Worm (Caenorhabditis elegans) whole organism, young adult: ENCODE measurements around the gene srz-24.

ENCODE experiments used
- C06A6.2 ChIP-seq: fragments of 200-800 bp; sonication (Bioruptor generic); conservative IDR thresholded peaks from 2 replicates; pipeline ENCODE4 v1.3.6; 2022; ENCODE audit warnings: missing genetic modification characterization, missing compliant biosample characterization
- C17E4.6 ChIP-seq: fragments of 200-800 bp; sonication (Bioruptor generic); IDR thresholded peaks from 2 replicates; pipeline ENCODE4 v1.3.6; 2022; ENCODE audit warnings: missing genetic modification reagents, missing genetic modification characterization, missing compliant biosample characterization
- D2030.7 ChIP-seq: fragments of 200-800 bp; sonication (Bioruptor generic); IDR thresholded peaks from 2 replicates; pipeline ENCODE4 v1.3.6; 2022; ENCODE audit warnings: missing genetic modification reagents, missing genetic modification characterization, missing compliant biosample characterization
- F23B12.7 ChIP-seq: sonication (generic microtip); optimal IDR thresholded peaks from 2 replicates; lab custom pipeline; 2017; ENCODE audit warnings: missing genetic modification characterization, mild to moderate bottlenecking, missing compliant biosample characterization, antibody characterized with exemption, moderate library complexity; ENCODE audit not compliant: insufficient read depth
- F33H1.4 ChIP-seq: fragments of 200-800 bp; sonication (Bioruptor generic); IDR thresholded peaks from 2 replicates; pipeline ENCODE4 v1.3.6; 2022; ENCODE audit warnings: missing genetic modification reagents, missing genetic modification characterization, missing compliant biosample characterization
- F39B2.1 ChIP-seq: fragments of 200-800 bp; sonication (Bioruptor generic); IDR thresholded peaks from 2 replicates; pipeline ENCODE4 v1.3.6; 2022; ENCODE audit warnings: missing genetic modification reagents, missing genetic modification characterization, missing compliant biosample characterization
- F55B11.4 ChIP-seq: sonication (generic microtip); optimal IDR thresholded peaks from 2 replicates; lab custom pipeline; 2016; ENCODE audit warnings: missing compliant biosample characterization, missing genetic modification characterization, borderline replicate concordance; ENCODE audit not compliant: insufficient read depth
- T07F8.4 ChIP-seq: sonication (generic microtip); optimal IDR thresholded peaks from 2 replicates; lab custom pipeline; 2016; ENCODE audit warnings: mild to moderate bottlenecking, missing genetic modification characterization, moderate library complexity, missing compliant biosample characterization
- T26A5.8 ChIP-seq: sonication (generic microtip); optimal IDR thresholded peaks from 2 replicates; lab custom pipeline; 2016; ENCODE audit warnings: missing genetic modification characterization, missing compliant biosample characterization
- Y56A3A.18 ChIP-seq: fragments of 200-800 bp; sonication (Bioruptor generic); IDR thresholded peaks from 2 replicates; pipeline ENCODE4 v1.3.6; 2022; ENCODE audit warnings: missing genetic modification reagents, missing genetic modification characterization, missing compliant biosample characterization
- Y79H2A.3 ChIP-seq: fragments of 200-800 bp; sonication (Bioruptor generic); conservative IDR thresholded peaks from 2 replicates; pipeline ENCODE4 v1.3.6; 2022; ENCODE audit warnings: missing genetic modification reagents, missing genetic modification characterization, missing compliant biosample characterization
- bed-1 ChIP-seq: fragments of 200-800 bp; sonication (Bioruptor generic); IDR thresholded peaks from 2 replicates; pipeline ENCODE4 v1.3.6; 2022; ENCODE audit warnings: missing genetic modification reagents, missing genetic modification characterization, missing compliant biosample characterization
- bed-2 ChIP-seq: fragments of 200-800 bp; sonication (Bioruptor generic); IDR thresholded peaks from 2 replicates; pipeline ENCODE4 v1.3.6; 2022; ENCODE audit warnings: missing genetic modification reagents, missing genetic modification characterization, missing compliant biosample characterization
- ceh-40 ChIP-seq: fragments of 200-800 bp; sonication (Bioruptor generic); IDR thresholded peaks from 2 replicates; pipeline ENCODE4 v1.3.6; 2022; ENCODE audit warnings: missing genetic modification characterization, missing compliant biosample characterization
- chd-7 ChIP-seq: sonication (generic microtip); optimal IDR thresholded peaks from 2 replicates; lab custom pipeline; 2016; ENCODE audit warnings: mild to moderate bottlenecking, missing genetic modification characterization, moderate library complexity, missing compliant biosample characterization
- dpff-1 ChIP-seq: sonication (generic microtip); optimal IDR thresholded peaks from 2 replicates; lab custom pipeline; 2017; ENCODE audit warnings: mild to moderate bottlenecking, missing genetic modification characterization, missing compliant biosample characterization
- efl-1 ChIP-seq: fragments of 150-350 bp; optimal IDR thresholded peaks from 2 replicates; lab custom pipeline; 2014; ENCODE audit warnings: missing biosample characterization, missing genetic modification reagents, missing genetic modification characterization
- egrh-3 ChIP-seq: fragments of 200-800 bp; sonication (Bioruptor generic); IDR thresholded peaks from 2 replicates; pipeline ENCODE4 v1.3.6; 2022; ENCODE audit warnings: missing genetic modification reagents, missing genetic modification characterization, missing compliant biosample characterization
- ekl-4 ChIP-seq: fragments of 200-800 bp; sonication (Bioruptor generic); IDR thresholded peaks from 2 replicates; pipeline ENCODE4 v1.3.6; 2022; ENCODE audit warnings: missing genetic modification reagents, missing genetic modification characterization, missing compliant biosample characterization
- fkh-3 ChIP-seq: sonication (generic microtip); optimal IDR thresholded peaks from 2 replicates; lab custom pipeline; 2016; ENCODE audit warnings: mild to moderate bottlenecking, missing genetic modification characterization, missing compliant biosample characterization
- hlh-26 ChIP-seq: fragments of 200-800 bp; sonication (Bioruptor generic); conservative IDR thresholded peaks from 2 replicates; pipeline ENCODE4 v1.3.6; 2022; ENCODE audit warnings: missing genetic modification reagents, missing genetic modification characterization, missing compliant biosample characterization
- madf-10 ChIP-seq: sonication (generic microtip); optimal IDR thresholded peaks from 2 replicates; lab custom pipeline; 2016; ENCODE audit warnings: mild to moderate bottlenecking, missing genetic modification characterization, missing compliant biosample characterization
- madf-8 ChIP-seq: fragments of 200-800 bp; sonication (Bioruptor generic); conservative IDR thresholded peaks from 2 replicates; pipeline ENCODE4 v1.3.6; 2022; ENCODE audit warnings: missing genetic modification reagents, missing genetic modification characterization, missing compliant biosample characterization
- mes-4 ChIP-seq: sonication (generic microtip); optimal IDR thresholded peaks from 2 replicates; lab custom pipeline; 2016; ENCODE audit warnings: missing genotype, missing genetic modification characterization, missing compliant biosample characterization
- mxl-1 ChIP-seq: sonication (generic microtip); optimal IDR thresholded peaks from 2 replicates; lab custom pipeline; 2016; ENCODE audit warnings: missing genetic modification characterization, missing compliant biosample characterization
- nfya-2 ChIP-seq: fragments of 200-800 bp; sonication (Bioruptor generic); IDR thresholded peaks from 2 replicates; pipeline ENCODE4 v1.3.6; 2022; ENCODE audit warnings: missing genetic modification reagents, missing genetic modification characterization, missing compliant biosample characterization
- pbrm-1 ChIP-seq: fragments of 200-800 bp; sonication (Bioruptor generic); IDR thresholded peaks from 2 replicates; pipeline ENCODE4 v1.3.6; 2022; ENCODE audit warnings: missing genetic modification reagents, missing genetic modification characterization, missing compliant biosample characterization
- rec-8 ChIP-seq, 2 experiments: sonication (generic microtip); optimal IDR thresholded peaks; 2 replicates each; lab custom pipeline; 2016; ENCODE audit warnings: mild to moderate bottlenecking in 2 of 2, missing genetic modification characterization in 2 of 2, missing genetic modification reagents in 2 of 2, missing genotype in 2 of 2, missing biosample characterization in 1 of 2, missing compliant biosample characterization in 1 of 2, moderate library complexity in 1 of 2
- repo-1 ChIP-seq: sonication (generic microtip); optimal IDR thresholded peaks from 2 replicates; lab custom pipeline; 2017; ENCODE audit warnings: mild to moderate bottlenecking, missing genetic modification characterization, missing compliant biosample characterization
- sdz-38 ChIP-seq: sonication (generic microtip); optimal IDR thresholded peaks from 2 replicates; lab custom pipeline; 2016; ENCODE audit warnings: missing genotype, missing genetic modification characterization, missing compliant biosample characterization
- somi-1 ChIP-seq: fragments of 200-800 bp; sonication (Bioruptor generic); optimal IDR thresholded peaks from 2 replicates; lab custom pipeline; 2018; ENCODE audit warnings: mild to moderate bottlenecking, missing genetic modification characterization, missing compliant biosample characterization
- sptf-2 ChIP-seq: fragments of 200-800 bp; sonication (Bioruptor generic); optimal IDR thresholded peaks from 2 replicates; lab custom pipeline; 2018; ENCODE audit warnings: mild to moderate bottlenecking, missing genetic modification characterization, missing compliant biosample characterization
- unc-62 ChIP-seq: fragments of 150-350 bp; optimal IDR thresholded peaks from 2 replicates; lab custom pipeline; 2014; ENCODE audit warnings: missing biosample characterization, missing genetic modification reagents, missing genetic modification characterization
- xnd-1 ChIP-seq: sonication (generic microtip); optimal IDR thresholded peaks from 2 replicates; lab custom pipeline; 2016; ENCODE audit warnings: missing genotype, missing genetic modification reagents, missing genetic modification characterization, missing compliant biosample characterization
- zim-3 ChIP-seq: sonication (generic microtip); optimal IDR thresholded peaks from 2 replicates; lab custom pipeline; 2017; ENCODE audit warnings: mild to moderate bottlenecking, missing genetic modification characterization, moderate library complexity, missing compliant biosample characterization

Gene srz-24

ce11 chrIV:4975995-4976394 is 4.9 kb downstream of the srz-24 start, which contains the start of gene Y9C9A.16 (continued):
- TF ChIP-seq T07F8.4 (no peak), T26A5.8 (tag; lab: Kevin White, UChicago) (no peak), hlh-26 (GFP tag; lab: Robert Waterston, UW) (no peak)

ce11 chrIV:4969419-4969818 is 11.5 kb downstream of the srz-24 start, which contains the start of gene Y9C9A.13:
Gene Y9C9A.13 (minus strand): TSS chrIV:4969519.
- TF ChIP-seq dpff-1: no peak
- TF ChIP-seq pbrm-1 (GFP tag; lab: Robert Waterston, UW): no peak
- TF ChIP-seq F55B11.4 (tag; lab: Kevin White, UChicago): no peak
- TF ChIP-seq bed-2: no peak
- TF ChIP-seq chd-7: no peak
- TF ChIP-seq F39B2.1 (GFP tag; lab: Robert Waterston, UW): no peak
- no peak for TF ChIP-seq madf-8 (GFP tag; lab: Robert Waterston, UW)

ce11 chrIV:4963834-4964233 is 17.1 kb downstream of the srz-24 start, which contains the start of gene txt-3:
Gene txt-3 (plus strand): TSS chrIV:4963958.
- TF ChIP-seq sptf-2 (GFP tag; lab: Kevin White, UChicago) (no peak), mes-4 (no peak), zim-3 (tag; lab: Kevin White, UChicago) (no peak), C06A6.2 (no peak)

ce11 chrIV:4960623-4961022 is 20.3 kb downstream of the srz-24 start, which contains the start of gene str-164:
Gene str-164 (plus strand): TSS chrIV:4960735.
- TF ChIP-seq F33H1.4 (GFP tag; lab: Robert Waterston, UW) (no peak), nfya-2 (GFP tag; lab: Robert Waterston, UW) (no peak), ceh-40 (GFP tag; lab: Robert Waterston, UW) (no peak), rec-8 (tag; optimal IDR thresholded peaks at IDR 0.05; lab: Kevin White, UChicago) (no peak), bed-1 (GFP tag; lab: Robert Waterston, UW) (no peak), F39B2.1 (GFP tag; lab: Robert Waterston, UW) (no peak), madf-10 (tag; lab: Kevin White, UChicago) (no peak), F23B12.7 (no peak), mxl-1 (tag; lab: Kevin White, UChicago) (no peak), repo-1 (tag; lab: Kevin White, UChicago) (no peak), efl-1 (GFP tag; lab: Kevin White, UChicago) (no peak), T26A5.8 (tag; lab: Kevin White, UChicago) (no peak), ekl-4 (GFP tag; lab: Robert Waterston, UW) (no peak), C17E4.6 (no peak), xnd-1 (tag; lab: Kevin White, UChicago) (no peak), sdz-38 (tag; lab: Kevin White, UChicago) (no peak), somi-1 (no peak), egrh-3 (no peak), Y56A3A.18 (GFP tag; lab: Robert Waterston, UW) (no peak), fkh-3 (tag; lab: Kevin White, UChicago) (no peak)
- TF ChIP-seq, all 124 proteins: peak for 0

ce11 chrIV:4953887-4954286 is 27.0 kb downstream of the srz-24 start, which contains the start of gene str-163:
Gene str-163 (plus strand): TSS chrIV:4954187.
- TF ChIP-seq Y79H2A.3: no peak
- TF ChIP-seq unc-62: no peak
- TF ChIP-seq C06A6.2: no peak
- no peak for TF ChIP-seq D2030.7 (GFP tag; lab: Robert Waterston, UW)
